Fruit fly (Drosophila melanogaster) whole organism, embryonic: ENCODE measurements around the gene CG13670.
A peak's percentile ranks its signal among the peaks of the same experiment; 100 is the strongest.

ENCODE experiments used
- Asciz ChIP-seq: fragments of 200-800 bp; sonication (Bioruptor generic); optimal IDR thresholded peaks from 2 replicates; lab custom pipeline; 2017; ENCODE audit warnings: missing biosample characterization, mild to moderate bottlenecking, missing genetic modification characterization, missing genetic modification reagents
- CG10959 ChIP-seq: fragments of 200-800 bp; sonication (Bioruptor generic); IDR thresholded peaks from 2 replicates; pipeline ENCODE4 v1.3.6; 2022; ENCODE audit warnings: missing biosample characterization, missing genetic modification characterization
- CG11085 ChIP-seq: fragments of 200-800 bp; sonication (Bioruptor generic); IDR thresholded peaks from 2 replicates; pipeline ENCODE4 v1.3.6; 2022; ENCODE audit warnings: missing biosample characterization, missing genetic modification characterization
- CG11456 ChIP-seq: fragments of 200-800 bp; sonication (Bioruptor generic); IDR thresholded peaks from 3 replicates; pipeline ENCODE4 v1.3.6; 2022; ENCODE audit warnings: missing biosample characterization, missing genetic modification characterization
- CG11504 ChIP-seq: fragments of 200-800 bp; sonication (Bioruptor generic); optimal IDR thresholded peaks from 3 replicates; lab custom pipeline; 2019; ENCODE audit warnings: missing biosample characterization, mild to moderate bottlenecking, missing genetic modification characterization, moderate library complexity
- CG11560 ChIP-seq: fragments of 200-800 bp; sonication (Bioruptor generic); IDR thresholded peaks from 3 replicates; pipeline ENCODE4 v1.3.6; 2022; ENCODE audit warnings: missing biosample characterization, missing genetic modification characterization
- CG11723 ChIP-seq: fragments of 200-800 bp; sonication (Bioruptor generic); optimal IDR thresholded peaks from 2 replicates; lab custom pipeline; 2017; ENCODE audit warnings: missing biosample characterization, mild to moderate bottlenecking, missing genetic modification characterization
- CG12391 ChIP-seq: fragments of 200-800 bp; sonication (Bioruptor generic); optimal IDR thresholded peaks from 3 replicates; lab custom pipeline; 2018; ENCODE audit warnings: missing biosample characterization, mild to moderate bottlenecking, missing genetic modification characterization, moderate library complexity
- CG15601 ChIP-seq: fragments of 200-800 bp; sonication (Bioruptor generic); optimal IDR thresholded peaks from 3 replicates; lab custom pipeline; 2019; ENCODE audit warnings: missing biosample characterization, mild to moderate bottlenecking, missing genetic modification characterization, moderate library complexity
- CG16815 ChIP-seq: fragments of 200-800 bp; sonication (Bioruptor generic); optimal IDR thresholded peaks from 3 replicates; lab custom pipeline; 2017; ENCODE audit warnings: missing biosample characterization, mild to moderate bottlenecking, missing genetic modification characterization
- CG17359 ChIP-seq: fragments of 200-800 bp; sonication (Bioruptor generic); optimal IDR thresholded peaks from 3 replicates; lab custom pipeline; 2018; ENCODE audit warnings: missing biosample characterization, mild to moderate bottlenecking, missing genetic modification characterization, moderate library complexity
- CG17802 ChIP-seq: fragments of 200-800 bp; sonication (Bioruptor generic); optimal IDR thresholded peaks from 2 replicates; lab custom pipeline; 2018; ENCODE audit warnings: missing biosample characterization, mild to moderate bottlenecking, missing genetic modification characterization, moderate library complexity
- CG2202 ChIP-seq: fragments of 200-800 bp; sonication (Bioruptor generic); optimal IDR thresholded peaks from 2 replicates; lab custom pipeline; 2018; ENCODE audit warnings: missing biosample characterization, mild to moderate bottlenecking, missing genetic modification characterization
- CG2875 ChIP-seq: fragments of 200-800 bp; sonication (Bioruptor generic); optimal IDR thresholded peaks from 2 replicates; lab custom pipeline; 2017; ENCODE audit warnings: missing biosample characterization, mild to moderate bottlenecking, missing genetic modification characterization, missing genetic modification reagents
- CG2889 ChIP-seq: fragments of 200-800 bp; sonication (Bioruptor generic); IDR thresholded peaks from 3 replicates; pipeline ENCODE4 v1.3.6; 2022; ENCODE audit warnings: missing biosample characterization, missing genetic modification characterization
- CG3281 ChIP-seq: fragments of 200-800 bp; sonication (Bioruptor generic); optimal IDR thresholded peaks from 3 replicates; lab custom pipeline; 2017; ENCODE audit warnings: missing biosample characterization, mild to moderate bottlenecking, missing genetic modification characterization
- CG3847 ChIP-seq: fragments of 200-800 bp; sonication (Bioruptor generic); IDR thresholded peaks from 2 replicates; pipeline ENCODE4 v1.3.6; 2022; ENCODE audit warnings: missing biosample characterization, missing genetic modification characterization
- CG5245 ChIP-seq: fragments of 200-800 bp; sonication (Bioruptor generic); optimal IDR thresholded peaks from 3 replicates; lab custom pipeline; 2016; ENCODE audit warnings: missing biosample characterization, missing genetic modification characterization
- CG6689 ChIP-seq: fragments of 200-800 bp; sonication (Bioruptor generic); IDR thresholded peaks from 2 replicates; pipeline ENCODE4 v1.3.6; 2022; ENCODE audit warnings: missing biosample characterization, missing genetic modification characterization
- CG6765 ChIP-seq: fragments of 200-800 bp; sonication (Bioruptor generic); optimal IDR thresholded peaks from 3 replicates; lab custom pipeline; 2017; ENCODE audit warnings: missing biosample characterization, mild to moderate bottlenecking, missing genetic modification characterization
- CG7357 ChIP-seq: fragments of 200-800 bp; sonication (Bioruptor generic); IDR thresholded peaks from 3 replicates; pipeline ENCODE4 v1.3.6; 2022; ENCODE audit warnings: missing biosample characterization, missing genetic modification characterization
- CG8478 ChIP-seq: fragments of >200 bp; optimal IDR thresholded peaks from 2 replicates; lab custom pipeline; 2018
- CG9609 ChIP-seq: fragments of 200-800 bp; sonication (Bioruptor generic); optimal IDR thresholded peaks from 3 replicates; lab custom pipeline; 2016; ENCODE audit warnings: missing biosample characterization, missing genetic modification characterization
- CHES-1-like ChIP-seq: fragments of 200-800 bp; sonication (Bioruptor generic); optimal IDR thresholded peaks from 2 replicates; lab custom pipeline; 2016; ENCODE audit warnings: missing biosample characterization, missing genetic modification characterization
- CTCF ChIP-seq: fragments of 200-800 bp; sonication (Bioruptor generic); optimal IDR thresholded peaks from 2 replicates; lab custom pipeline; 2017; ENCODE audit warnings: missing biosample characterization, mild to moderate bottlenecking, missing genetic modification characterization, moderate library complexity
- Camta ChIP-seq: fragments of 200-800 bp; sonication (Bioruptor generic); optimal IDR thresholded peaks from 2 replicates; lab custom pipeline; 2016; ENCODE audit warnings: missing biosample characterization, missing genetic modification characterization
- D19A ChIP-seq: fragments of 200-800 bp; optimal IDR thresholded peaks from 3 replicates; lab custom pipeline; 2019; ENCODE audit warnings: missing biosample characterization, mild to moderate bottlenecking, missing genetic modification characterization, moderate library complexity
- Eip74EF ChIP-seq, 2 experiments: fragments of 200-800 bp in 1 of 2; fragments of >200 bp in 1 of 2; sonication (Bioruptor generic) in 1 of 2; optimal IDR thresholded peaks; 2 replicates each; lab custom pipeline; 2017 to 2019; ENCODE audit warnings: missing biosample characterization in 2 of 2, missing genetic modification characterization in 2 of 2, mild to moderate bottlenecking in 1 of 2, moderate library complexity in 1 of 2
- Fer2 ChIP-seq: fragments of 200-800 bp; sonication (Bioruptor generic); optimal IDR thresholded peaks from 2 replicates; lab custom pipeline; 2018; ENCODE audit warnings: missing biosample characterization, mild to moderate bottlenecking, missing genetic modification characterization, moderate library complexity
- GATAe ChIP-seq: fragments of 200-800 bp; sonication (Bioruptor generic); conservative IDR thresholded peaks from 2 replicates; pipeline ENCODE4 v1.3.6; 2022; ENCODE audit warnings: missing biosample characterization, missing genetic modification characterization
- Hmx ChIP-seq: fragments of 200-800 bp; sonication (Bioruptor generic); optimal IDR thresholded peaks from 2 replicates; lab custom pipeline; 2016; ENCODE audit warnings: missing biosample characterization, missing genetic modification characterization
- Lim3 ChIP-seq: fragments of 200-800 bp; sonication (Bioruptor generic); IDR thresholded peaks from 2 replicates; pipeline ENCODE4 v1.3.6; 2022; ENCODE audit warnings: missing biosample characterization, missing genetic modification characterization
- Med ChIP-seq: fragments of 200-800 bp; sonication (Bioruptor generic); peaks from one replicate; lab custom pipeline; 2016; ENCODE audit warnings: missing biosample characterization, missing genetic modification characterization, mild to moderate bottlenecking, inconsistent platforms, moderate library complexity
- NFAT ChIP-seq: fragments of 200-800 bp; sonication (Bioruptor generic); IDR thresholded peaks from 2 replicates; pipeline ENCODE4 v1.3.6; 2022; ENCODE audit warnings: missing biosample characterization, missing genetic modification characterization
- Neu2 ChIP-seq: fragments of 200-800 bp; sonication (Bioruptor generic); optimal IDR thresholded peaks from 3 replicates; lab custom pipeline; 2016; ENCODE audit warnings: missing biosample characterization, missing genetic modification characterization, borderline replicate concordance
- NfI ChIP-seq: fragments of 200-800 bp; sonication (Bioruptor generic); optimal IDR thresholded peaks from 3 replicates; lab custom pipeline; 2018; ENCODE audit warnings: missing biosample characterization, mild to moderate bottlenecking, missing genetic modification characterization, moderate library complexity
- ab ChIP-seq: fragments of 200-800 bp; sonication (Bioruptor generic); optimal IDR thresholded peaks from 2 replicates; lab custom pipeline; 2016; ENCODE audit warnings: missing biosample characterization, missing genetic modification characterization
- da ChIP-seq: fragments of 200-800 bp; sonication (Bioruptor generic); optimal IDR thresholded peaks from 2 replicates; lab custom pipeline; 2016; ENCODE audit warnings: missing biosample characterization, missing genetic modification characterization
- emc ChIP-seq: fragments of 200-800 bp; sonication (Bioruptor generic); optimal IDR thresholded peaks from 2 replicates; lab custom pipeline; 2016; ENCODE audit warnings: missing biosample characterization, missing genetic modification characterization
- en ChIP-seq: fragments of 200-800 bp; sonication (Bioruptor generic); optimal IDR thresholded peaks from 2 replicates; lab custom pipeline; 2016; ENCODE audit warnings: missing biosample characterization, missing genetic modification characterization
- eyg ChIP-seq: fragments of 200-800 bp; sonication (Bioruptor generic); optimal IDR thresholded peaks from 3 replicates; lab custom pipeline; 2016; ENCODE audit warnings: missing biosample characterization, missing genetic modification characterization
- fd102C ChIP-seq: fragments of 200-800 bp; sonication (Bioruptor generic); optimal IDR thresholded peaks from 2 replicates; lab custom pipeline; 2018; ENCODE audit warnings: missing biosample characterization, mild to moderate bottlenecking, missing genetic modification characterization, moderate library complexity
- fd96Cb ChIP-seq: fragments of 200-800 bp; sonication (Bioruptor generic); optimal IDR thresholded peaks from 2 replicates; lab custom pipeline; 2018; ENCODE audit warnings: missing biosample characterization, mild to moderate bottlenecking, missing genetic modification characterization, moderate library complexity
- klu ChIP-seq: fragments of 200-800 bp; sonication (Bioruptor generic); IDR thresholded peaks from 2 replicates; pipeline ENCODE4 v1.3.6; 2022; ENCODE audit warnings: missing biosample characterization, missing genetic modification characterization
- mam ChIP-seq: fragments of 200-800 bp; sonication (Bioruptor generic); optimal IDR thresholded peaks from 3 replicates; lab custom pipeline; 2016; ENCODE audit warnings: missing biosample characterization, missing genetic modification characterization
- phol ChIP-seq: fragments of 200-800 bp; sonication (Bioruptor generic); optimal IDR thresholded peaks from 3 replicates; lab custom pipeline; 2018; ENCODE audit warnings: missing biosample characterization, mild to moderate bottlenecking, missing genetic modification characterization, moderate library complexity
- seq ChIP-seq: fragments of 200-800 bp; sonication (Bioruptor generic); IDR thresholded peaks from 2 replicates; pipeline ENCODE4 v1.3.6; 2022; ENCODE audit warnings: missing biosample characterization, missing genetic modification characterization
- slp2 ChIP-seq: fragments of 200-800 bp; sonication (Bioruptor generic); optimal IDR thresholded peaks from 2 replicates; lab custom pipeline; 2016; ENCODE audit warnings: missing biosample characterization, missing genetic modification characterization
- sob ChIP-seq: fragments of 200-800 bp; sonication (Bioruptor generic); IDR thresholded peaks from 2 replicates; pipeline ENCODE4 v1.3.6; 2022; ENCODE audit warnings: missing biosample characterization, missing genetic modification characterization
- sr ChIP-seq: fragments of 200-800 bp; sonication (Bioruptor generic); IDR thresholded peaks from 3 replicates; pipeline ENCODE4 v1.3.6; 2022; ENCODE audit warnings: missing biosample characterization, missing genetic modification characterization
- vnd ChIP-seq: fragments of 200-800 bp; sonication (Bioruptor generic); IDR thresholded peaks from 3 replicates; pipeline ENCODE4 v1.3.6; 2022; ENCODE audit warnings: missing biosample characterization, missing genetic modification characterization; ENCODE audit not compliant: partially characterized antibody
- zf30C ChIP-seq: fragments of 200-800 bp; sonication (Bioruptor generic); optimal IDR thresholded peaks from 3 replicates; lab custom pipeline; 2018; ENCODE audit warnings: missing biosample characterization, mild to moderate bottlenecking, missing genetic modification characterization

Gene CG13670

dm6 chr3L:8308891-8309352 is 11.6 kb upstream of the CG13670 start, which contains the start of gene BI-1 (continued):
- peak; percentile 58 for TF ChIP-seq mam
- TF ChIP-seq eyg (GFP tag; lab: Kevin White, UChicago) = no peak
- TF ChIP-seq CG6765 (GFP tag; lab: Kevin White, UChicago) = peak; percentile 56
- no peak for TF ChIP-seq Asciz (GFP tag; lab: Kevin White, UChicago)
- no peak for TF ChIP-seq CG17802 (tag; lab: Kevin White, UChicago)
- TF ChIP-seq CG15601 (tag; lab: Kevin White, UChicago) = no peak
- TF ChIP-seq CG7357 = no peak
- peak; percentile 35 for TF ChIP-seq CG5245
- no peak for TF ChIP-seq seq (GFP tag; lab: Robert Waterston, UW)
- peak; percentile 39 for TF ChIP-seq CG17359 (tag; lab: Kevin White, UChicago)
- peak; percentile 15 for TF ChIP-seq CG2875 (GFP tag; lab: Kevin White, UChicago)
- TF ChIP-seq da (GFP tag; lab: Kevin White, UChicago) = no peak
- no peak for TF ChIP-seq CG11085 (GFP tag; lab: Robert Waterston, UW)
- peak; percentile 30 for TF ChIP-seq Hmx (GFP tag; lab: Kevin White, UChicago)
- TF ChIP-seq CG3281 (GFP tag; lab: Kevin White, UChicago) = peak; percentile 82
- peak; percentile 43; the same call in 1 of the 2 replicates for TF ChIP-seq GATAe (GFP tag; lab: Robert Waterston, UW)
- peak; percentile 71 for TF ChIP-seq CG6689 (GFP tag; lab: Robert Waterston, UW)
- TF ChIP-seq phol (tag; lab: Kevin White, UChicago) = peak; percentile 81
- TF ChIP-seq Eip74EF (GFP tag; optimal IDR thresholded peaks at IDR 0.05; lab: Kevin White, UChicago) = no peak
- peak; percentile 24 for TF ChIP-seq fd96Cb (tag; lab: Kevin White, UChicago)
- TF ChIP-seq sr (GFP tag; lab: Robert Waterston, UW) = no peak
- TF ChIP-seq vnd (GFP tag; lab: Robert Waterston, UW) = no peak
- TF ChIP-seq CG11456 = no peak
- TF ChIP-seq Neu2 (GFP tag; lab: Kevin White, UChicago) = no peak
- peak; percentile 73 for TF ChIP-seq CG12391 (tag; lab: Kevin White, UChicago)
- no peak for TF ChIP-seq ab
- no peak for TF ChIP-seq CG11723
- no peak for TF ChIP-seq Lim3 (GFP tag; lab: Robert Waterston, UW)
- TF ChIP-seq CG16815 (GFP tag; lab: Kevin White, UChicago) = peak; percentile 23
- no peak for TF ChIP-seq CG10959 (GFP tag; lab: Robert Waterston, UW)
- no peak for TF ChIP-seq CG2202 (tag; lab: Kevin White, UChicago)
- no peak for TF ChIP-seq CG2889 (GFP tag; lab: Robert Waterston, UW)
- no peak for TF ChIP-seq CG9609 (GFP tag; lab: Kevin White, UChicago)
- TF ChIP-seq CHES-1-like (GFP tag; lab: Kevin White, UChicago) = no peak
- peak; percentile 34 for TF ChIP-seq Camta (GFP tag; lab: Kevin White, UChicago)
- TF ChIP-seq CG11560 (tag; lab: Robert Waterston, UW) = no peak
- peak; percentile 60 for TF ChIP-seq Fer2
- no peak for TF ChIP-seq slp2
- TF ChIP-seq CG3847 (GFP tag; lab: Robert Waterston, UW) = peak; percentile 84
- TF ChIP-seq fd102C = no peak
- TF ChIP-seq CG8478 (lab: Kevin White, UChicago) = no peak
- TF ChIP-seq emc (GFP tag; lab: Kevin White, UChicago) = no peak
- TF ChIP-seq Med = peak; percentile 66
- no peak for TF ChIP-seq NFAT (GFP tag; lab: Robert Waterston, UW)
- TF ChIP-seq CG11504 (tag; lab: Kevin White, UChicago) = no peak
- TF ChIP-seq NfI (GFP tag; lab: Kevin White, UChicago) = peak; percentile 66
- TF ChIP-seq zf30C (GFP tag; lab: Kevin White, UChicago) = no peak
- TF ChIP-seq sob (GFP tag; lab: Robert Waterston, UW) = peak; percentile 83
- TF ChIP-seq en (GFP tag; lab: Kevin White, UChicago) = no peak
- peak; percentile 22 for TF ChIP-seq CTCF (GFP tag; lab: Kevin White, UChicago)
- no peak for TF ChIP-seq D19A (tag; lab: Kevin White, UChicago)
- peak; percentile 62; the same call in 1 of the 2 replicates for TF ChIP-seq klu (GFP tag; lab: Robert Waterston, UW)
